Fruit fly (Drosophila melanogaster) whole organism, embryonic: ENCODE data around the gene Pif1.

Experiments used
- Atf6 ChIP-seq: fragments of 200-800 bp; sonication (Bioruptor generic); IDR thresholded peaks from 2 replicates; pipeline ENCODE4 v1.3.6; 2022; ENCODE audit warnings: missing biosample characterization, missing genetic modification characterization
- Awh ChIP-seq: fragments of 200-800 bp; sonication (Bioruptor generic); IDR thresholded peaks from 2 replicates; pipeline ENCODE4, ENCODE4 v1.3.6; 2022; ENCODE audit warnings: missing biosample characterization, missing genetic modification characterization
- CG10565 ChIP-seq: fragments of 200-800 bp; sonication (Bioruptor generic); optimal IDR thresholded peaks from 3 replicates; lab custom pipeline; 2016; ENCODE audit warnings: missing biosample characterization, mild to moderate bottlenecking, missing genetic modification characterization
- CG11456 ChIP-seq: fragments of 200-800 bp; sonication (Bioruptor generic); IDR thresholded peaks from 3 replicates; pipeline ENCODE4 v1.3.6; 2022; ENCODE audit warnings: missing biosample characterization, missing genetic modification characterization
- CG11696 ChIP-seq: fragments of 200-800 bp; sonication (Bioruptor generic); IDR thresholded peaks from 2 replicates; pipeline ENCODE4 v1.3.6; 2022; ENCODE audit warnings: missing biosample characterization, missing genetic modification characterization
- CG18599 ChIP-seq: fragments of 200-800 bp; sonication (Bioruptor generic); optimal IDR thresholded peaks from 3 replicates; lab custom pipeline; 2017; ENCODE audit warnings: missing biosample characterization, missing genetic modification characterization, mild to moderate bottlenecking, moderate library complexity, missing genetic modification reagents
- CG2889 ChIP-seq: fragments of 200-800 bp; sonication (Bioruptor generic); IDR thresholded peaks from 3 replicates; pipeline ENCODE4 v1.3.6; 2022; ENCODE audit warnings: missing biosample characterization, missing genetic modification characterization
- CG31441 ChIP-seq: fragments of 200-800 bp; sonication (Bioruptor generic); IDR thresholded peaks from 2 replicates; pipeline ENCODE4 v1.3.6; 2022; ENCODE audit warnings: missing biosample characterization, missing genetic modification characterization
- CG3407 ChIP-seq: fragments of 200-800 bp; sonication (Bioruptor generic); optimal IDR thresholded peaks from 2 replicates; lab custom pipeline; 2018; ENCODE audit warnings: missing biosample characterization, mild to moderate bottlenecking, missing genetic modification characterization
- CG34376 ChIP-seq: fragments of 200-800 bp; sonication (Bioruptor generic); optimal IDR thresholded peaks from 2 replicates; lab custom pipeline; 2018; ENCODE audit warnings: missing biosample characterization, mild to moderate bottlenecking, missing genetic modification characterization
- CG4404 ChIP-seq: fragments of 200-800 bp; sonication (Bioruptor generic); IDR thresholded peaks from 2 replicates; pipeline ENCODE4 v1.3.6; 2022; ENCODE audit warnings: missing biosample characterization, missing genetic modification characterization
- CG4617 ChIP-seq: fragments of 200-800 bp; sonication (Bioruptor generic); optimal IDR thresholded peaks from 3 replicates; lab custom pipeline; 2016; ENCODE audit warnings: missing biosample characterization, missing genetic modification characterization, borderline replicate concordance
- CG4854 ChIP-seq: fragments of 200-800 bp; sonication (Bioruptor generic); optimal IDR thresholded peaks from 2 replicates; lab custom pipeline; 2016; ENCODE audit warnings: missing biosample characterization, missing genetic modification characterization, inconsistent platforms
- CG6254 ChIP-seq: fragments of 200-800 bp; sonication (Bioruptor generic); optimal IDR thresholded peaks from 3 replicates; lab custom pipeline; 2017; ENCODE audit warnings: mild to moderate bottlenecking, missing biosample characterization, missing genetic modification reagents, missing genetic modification characterization
- CG6272 ChIP-seq: fragments of 200-800 bp; sonication (Bioruptor generic); IDR thresholded peaks from 2 replicates; pipeline ENCODE4 v1.3.6; 2022; ENCODE audit warnings: missing biosample characterization, missing genetic modification characterization
- CG8478 ChIP-seq: fragments of >200 bp; optimal IDR thresholded peaks from 2 replicates; lab custom pipeline; 2018
- CTCF ChIP-seq: fragments of 200-800 bp; sonication (Bioruptor generic); optimal IDR thresholded peaks from 2 replicates; lab custom pipeline; 2017; ENCODE audit warnings: missing biosample characterization, mild to moderate bottlenecking, missing genetic modification characterization, moderate library complexity
- CrebB ChIP-seq: fragments of 200-800 bp; sonication (Bioruptor generic); optimal IDR thresholded peaks from 3 replicates; lab custom pipeline; 2018; ENCODE audit warnings: missing biosample characterization, mild to moderate bottlenecking, missing genetic modification characterization
- Drgx ChIP-seq: fragments of 200-800 bp; sonication (Bioruptor generic); IDR thresholded peaks from 2 replicates; pipeline ENCODE4 v1.3.6; 2022; ENCODE audit warnings: missing biosample characterization, missing genetic modification characterization
- Elba2 ChIP-seq: fragments of 200-800 bp; sonication (Bioruptor generic); optimal IDR thresholded peaks from 3 replicates; lab custom pipeline; 2016; ENCODE audit warnings: missing biosample characterization, missing genetic modification characterization
- Ets65A ChIP-seq: fragments of 200-800 bp; sonication (Bioruptor generic); peaks from one replicate; lab custom pipeline; 2016; ENCODE audit warnings: missing biosample characterization, missing genetic modification characterization
- Hey ChIP-seq: fragments of 200-800 bp; sonication (Bioruptor generic); optimal IDR thresholded peaks from 3 replicates; lab custom pipeline; 2018; ENCODE audit warnings: missing biosample characterization, mild to moderate bottlenecking, missing genetic modification characterization
- Hr39 ChIP-seq: fragments of >200 bp; optimal IDR thresholded peaks from 2 replicates; lab custom pipeline; 2017
- Lhr ChIP-seq: fragments of 200-800 bp; sonication (Bioruptor generic); optimal IDR thresholded peaks from 3 replicates; lab custom pipeline; 2017; ENCODE audit warnings: mild to moderate bottlenecking, missing biosample characterization, missing genetic modification reagents, missing genetic modification characterization
- Med ChIP-seq: fragments of 200-800 bp; sonication (Bioruptor generic); peaks from one replicate; lab custom pipeline; 2016; ENCODE audit warnings: missing biosample characterization, missing genetic modification characterization, mild to moderate bottlenecking, inconsistent platforms, moderate library complexity
- Side ChIP-seq: fragments of 200-800 bp; sonication (Bioruptor generic); optimal IDR thresholded peaks from 2 replicates; lab custom pipeline; 2016; ENCODE audit warnings: missing biosample characterization, missing genetic modification characterization
- Sox100B ChIP-seq: fragments of 200-800 bp; sonication (Bioruptor generic); optimal IDR thresholded peaks from 3 replicates; lab custom pipeline; 2018; ENCODE audit warnings: missing biosample characterization, mild to moderate bottlenecking, missing genetic modification characterization
- crol ChIP-seq: fragments of 200-800 bp; sonication (Bioruptor generic); IDR thresholded peaks from 2 replicates; pipeline ENCODE4 v1.3.6; 2022; ENCODE audit warnings: missing biosample characterization, missing genetic modification characterization
- da ChIP-seq: fragments of 200-800 bp; sonication (Bioruptor generic); optimal IDR thresholded peaks from 2 replicates; lab custom pipeline; 2016; ENCODE audit warnings: missing biosample characterization, missing genetic modification characterization
- disco-r ChIP-seq: fragments of 200-800 bp; sonication (Bioruptor generic); optimal IDR thresholded peaks from 2 replicates; lab custom pipeline; 2016; ENCODE audit warnings: missing biosample characterization, missing genetic modification characterization
- esg ChIP-seq: fragments of 200-800 bp; sonication (Bioruptor generic); conservative IDR thresholded peaks from 2 replicates; pipeline ENCODE4 v1.3.6; 2022; ENCODE audit warnings: missing biosample characterization, missing genetic modification characterization
- fd96Cb ChIP-seq: fragments of 200-800 bp; sonication (Bioruptor generic); optimal IDR thresholded peaks from 2 replicates; lab custom pipeline; 2018; ENCODE audit warnings: missing biosample characterization, mild to moderate bottlenecking, missing genetic modification characterization, moderate library complexity
- gsb-n ChIP-seq: fragments of 200-800 bp; sonication (Bioruptor generic); optimal IDR thresholded peaks from 3 replicates; lab custom pipeline; 2018; ENCODE audit warnings: missing biosample characterization, mild to moderate bottlenecking, missing genetic modification characterization
- mirr ChIP-seq: fragments of 200-800 bp; sonication (Bioruptor generic); optimal IDR thresholded peaks from 3 replicates; lab custom pipeline; 2018; ENCODE audit warnings: missing biosample characterization, mild to moderate bottlenecking, missing genetic modification characterization
- pnt ChIP-seq: fragments of 200-800 bp; sonication (Bioruptor generic); optimal IDR thresholded peaks from 3 replicates; lab custom pipeline; 2016; ENCODE audit warnings: missing biosample characterization, missing genetic modification characterization
- psq ChIP-seq: fragments of 200-800 bp; sonication (Bioruptor generic); optimal IDR thresholded peaks from 2 replicates; lab custom pipeline; 2017; ENCODE audit warnings: missing biosample characterization, missing genetic modification characterization
- schlank ChIP-seq: fragments of 200-800 bp; sonication (Bioruptor generic); optimal IDR thresholded peaks from 2 replicates; lab custom pipeline; 2018; ENCODE audit warnings: missing biosample characterization, mild to moderate bottlenecking, missing genetic modification characterization
- sens ChIP-seq: fragments of 200-800 bp; sonication (Bioruptor generic); peaks from one replicate; lab custom pipeline; 2016; ENCODE audit warnings: missing biosample characterization, missing genetic modification characterization
- sens-2 ChIP-seq: fragments of 200-800 bp; sonication (Bioruptor generic); IDR thresholded peaks from 2 replicates; pipeline ENCODE4 v1.3.6; 2022; ENCODE audit warnings: missing biosample characterization, missing genetic modification characterization
- sr ChIP-seq: fragments of 200-800 bp; sonication (Bioruptor generic); IDR thresholded peaks from 3 replicates; pipeline ENCODE4 v1.3.6; 2022; ENCODE audit warnings: missing biosample characterization, missing genetic modification characterization
- ttk ChIP-seq: fragments of 200-800 bp; sonication (Bioruptor generic); IDR thresholded peaks from 2 replicates; pipeline ENCODE4 v2.1.2; 2022; ENCODE audit warnings: missing biosample characterization, missing genetic modification characterization
- usp ChIP-seq: fragments of >200 bp; optimal IDR thresholded peaks from 2 replicates; lab custom pipeline; 2017; ENCODE audit warnings: missing biosample characterization, missing genetic modification characterization
- zfh1 ChIP-seq: fragments of 200-800 bp; sonication (Bioruptor generic); IDR thresholded peaks from 3 replicates; pipeline ENCODE4 v1.3.6; 2022; ENCODE audit warnings: missing biosample characterization, missing genetic modification characterization

Pif1 gene

dm6 chr2L:3504851-3505250 is 35.0 kb upstream of the Pif1 start:
- peak; percentile 6 for TF ChIP-seq gsb-n (tag; lab: Kevin White, UChicago)
- TF ChIP-seq crol = peak; percentile 70
- no peak for TF ChIP-seq CG11456
- TF ChIP-seq Lhr (GFP tag; lab: Kevin White, UChicago) = no peak
- peak; percentile 0 for TF ChIP-seq mirr
- TF ChIP-seq CG2889 (GFP tag; lab: Robert Waterston, UW) = no peak
- peak; percentile 96 for TF ChIP-seq Hey (tag; lab: Kevin White, UChicago)
- no peak for TF ChIP-seq CG3407 (GFP tag; lab: Kevin White, UChicago)
- TF ChIP-seq CG6254 = no peak
- TF ChIP-seq sens (GFP tag; lab: Kevin White, UChicago) = no peak
- TF ChIP-seq fd96Cb (tag; lab: Kevin White, UChicago) = no peak
- TF ChIP-seq psq = no peak
- peak; percentile 17 for TF ChIP-seq Ets65A
- TF ChIP-seq Atf6 (GFP tag; lab: Robert Waterston, UW) = no peak
- no peak for TF ChIP-seq CG4404 (GFP tag; lab: Robert Waterston, UW)
- TF ChIP-seq Sox100B (GFP tag; lab: Kevin White, UChicago) = no peak
- TF ChIP-seq Med = no peak
- no peak for TF ChIP-seq CG6272
- peak; percentile 78 for TF ChIP-seq Hr39 (lab: Kevin White, UChicago)
- no peak for TF ChIP-seq CG31441 (GFP tag; lab: Robert Waterston, UW)

- no peak for TF ChIP-seq esg
- peak; percentile 63 for TF ChIP-seq Ets65A
- TF ChIP-seq CG11456 = no peak
- peak; percentile 62 for TF ChIP-seq CG8478 (lab: Kevin White, UChicago)
Observed at dm6 chr2L:3495465-3495864, 25.7 kb upstream of the Pif1 start.

- no peak for TF ChIP-seq Elba2 (GFP tag; lab: Kevin White, UChicago)
- peak; percentile 62 for TF ChIP-seq Ets65A
Observed at dm6 chr2L:3493475-3493874, 23.7 kb upstream of the Pif1 start.

- no peak for TF ChIP-seq da
- TF ChIP-seq CTCF (GFP tag; lab: Kevin White, UChicago) = peak; percentile 19
Observed at dm6 chr2L:3490971-3491370, 21.2 kb upstream of the Pif1 start, which contains the start of gene CG15414. TSS of gene CG15414 (minus strand) at chr2L:3491071.

dm6 chr2L:3485506-3485905 is 15.7 kb upstream of the Pif1 start:
- TF ChIP-seq Drgx (GFP tag; lab: Robert Waterston, UW) = peak; percentile 32; the same call in 1 of the 2 replicates
- TF ChIP-seq pnt (GFP tag; lab: Kevin White, UChicago) = no peak

dm6 chr2L:3484759-3485158 is 15.0 kb upstream of the Pif1 start:
- TF ChIP-seq CG34376 (GFP tag; lab: Kevin White, UChicago) = no peak
- TF ChIP-seq CrebB (tag; lab: Kevin White, UChicago) = no peak
- no peak for TF ChIP-seq CG11696
- TF ChIP-seq schlank (tag; lab: Kevin White, UChicago) = no peak
- no peak for TF ChIP-seq zfh1 (GFP tag; lab: Robert Waterston, UW)
- no peak for TF ChIP-seq ttk (GFP tag; lab: Robert Waterston, UW)
- no peak for TF ChIP-seq Awh (GFP tag; lab: Robert Waterston, UW)
- no peak for TF ChIP-seq CG4854
- no peak for TF ChIP-seq sens-2
- no peak for TF ChIP-seq sr (GFP tag; lab: Robert Waterston, UW)
- TF ChIP-seq CG10565 (GFP tag; lab: Kevin White, UChicago) = no peak
- TF ChIP-seq Side (GFP tag; lab: Kevin White, UChicago) = no peak
- no peak for TF ChIP-seq esg
- no peak for TF ChIP-seq disco-r (GFP tag; lab: Kevin White, UChicago)
- no peak for TF ChIP-seq usp
- TF ChIP-seq CG18599 (GFP tag; lab: Kevin White, UChicago) = no peak
- TF ChIP-seq CG4617 (GFP tag; lab: Kevin White, UChicago) = no peak
